Worm (Caenorhabditis elegans) whole organism, L4/young adult: Measurements from ENCODE around the gene phf-30.

ENCODE experiments used
- dao-5 ChIP-seq: sonication (generic microtip); optimal IDR thresholded peaks from 2 replicates; lab custom pipeline; 2016; ENCODE audit warnings: missing genotype, missing genetic modification characterization, moderate library complexity, missing compliant biosample characterization
- him-1 ChIP-seq: sonication (generic microtip); optimal IDR thresholded peaks from 2 replicates; lab custom pipeline; 2016; ENCODE audit warnings: missing genotype, missing genetic modification reagents, missing genetic modification characterization, missing compliant biosample characterization

- TF ChIP-seq dao-5 (tag; lab: Kevin White, UChicago) (no peak), him-1 (no peak)
These were observed 23.2 kb upstream of the phf-30 start for ce11 chrV:8445636-8446035.
